Worm (Caenorhabditis elegans) whole organism, late embryonic: ENCODE results near the gene T24H7.9.

Source experiments
- C38D4.7 ChIP-seq: fragments of 200-800 bp; sonication (Bioruptor generic); optimal IDR thresholded peaks from 2 replicates; lab custom pipeline; 2018; ENCODE audit warnings: mild to moderate bottlenecking, missing genetic modification characterization, moderate library complexity, missing compliant biosample characterization
- F13H6.1 ChIP-seq: sonication (generic microtip); optimal IDR thresholded peaks from 2 replicates; lab custom pipeline; 2016; ENCODE audit warnings: missing genetic modification characterization, missing compliant biosample characterization
- K09A11.1 ChIP-seq: sonication (generic microtip); optimal IDR thresholded peaks from 2 replicates; lab custom pipeline; 2017; ENCODE audit warnings: antibody characterized with exemption, mild to moderate bottlenecking, missing genetic modification characterization, missing compliant biosample characterization; ENCODE audit not compliant: insufficient read depth
- Y22D7AL.16 ChIP-seq: sonication (generic microtip); optimal IDR thresholded peaks from 2 replicates; lab custom pipeline; 2016; ENCODE audit warnings: missing genetic modification characterization, missing compliant biosample characterization
- ahr-1 ChIP-seq: sonication (generic microtip); optimal IDR thresholded peaks from 2 replicates; lab custom pipeline; 2016; ENCODE audit warnings: missing genetic modification characterization, missing compliant biosample characterization
- ama-1 ChIP-seq: fragments of 150-350 bp; optimal IDR thresholded peaks from 2 replicates; lab custom pipeline; 2014
- ceh-14 ChIP-seq: sonication (generic microtip); optimal IDR thresholded peaks from 2 replicates; lab custom pipeline; 2016; ENCODE audit warnings: missing genotype, missing genetic modification characterization, missing compliant biosample characterization
- ceh-19 ChIP-seq: fragments of 200-800 bp; sonication (Bioruptor generic); optimal IDR thresholded peaks from 2 replicates; lab custom pipeline; 2018; ENCODE audit warnings: mild to moderate bottlenecking, missing genetic modification characterization, missing compliant biosample characterization
- ceh-2 ChIP-seq: sonication (generic microtip); optimal IDR thresholded peaks from 2 replicates; lab custom pipeline; 2016; ENCODE audit warnings: missing genotype, missing genetic modification characterization, missing compliant biosample characterization
- ceh-22 ChIP-seq: sonication (generic microtip); optimal IDR thresholded peaks from 2 replicates; lab custom pipeline; 2017; ENCODE audit warnings: missing biosample characterization, missing genetic modification characterization
- ceh-24 ChIP-seq: sonication (generic microtip); optimal IDR thresholded peaks from 2 replicates; lab custom pipeline; 2016; ENCODE audit warnings: mild to moderate bottlenecking, missing genetic modification characterization, missing compliant biosample characterization
- ceh-30 ChIP-seq: fragments of 150-350 bp; optimal IDR thresholded peaks from 2 replicates; lab custom pipeline; 2014; ENCODE audit warnings: missing biosample characterization, missing genetic modification characterization
- ceh-31 ChIP-seq: sonication (generic microtip); optimal IDR thresholded peaks from 2 replicates; lab custom pipeline; 2016; ENCODE audit warnings: missing genetic modification characterization, missing compliant biosample characterization
- ceh-34 ChIP-seq: sonication (generic microtip); optimal IDR thresholded peaks from 2 replicates; lab custom pipeline; 2016; ENCODE audit warnings: mild to moderate bottlenecking, missing genetic modification characterization, missing compliant biosample characterization
- ceh-45 ChIP-seq: fragments of 200-800 bp; sonication (Bioruptor generic); IDR thresholded peaks from 2 replicates; pipeline ENCODE4 v1.3.6; 2022; ENCODE audit warnings: missing genetic modification reagents, missing genetic modification characterization, missing compliant biosample characterization
- ceh-48 ChIP-seq: sonication (generic microtip); optimal IDR thresholded peaks from 2 replicates; lab custom pipeline; 2016; ENCODE audit warnings: missing genetic modification characterization, inconsistent platforms, missing compliant biosample characterization
- dve-1 ChIP-seq: sonication (generic microtip); optimal IDR thresholded peaks from 2 replicates; lab custom pipeline; 2017; ENCODE audit warnings: antibody characterized with exemption, mild to moderate bottlenecking, missing genetic modification characterization, missing compliant biosample characterization
- elt-4 ChIP-seq: sonication (generic microtip); optimal IDR thresholded peaks from 2 replicates; lab custom pipeline; 2016; ENCODE audit warnings: missing genetic modification characterization, missing compliant biosample characterization
- ets-4 ChIP-seq: sonication (generic microtip); optimal IDR thresholded peaks from 2 replicates; lab custom pipeline; 2016; ENCODE audit warnings: missing genetic modification characterization, missing compliant biosample characterization
- eyg-1 ChIP-seq: sonication (generic microtip); optimal IDR thresholded peaks from 2 replicates; lab custom pipeline; 2016; ENCODE audit warnings: missing genotype, missing genetic modification characterization, missing compliant biosample characterization
- fkh-10 ChIP-seq: fragments of 150-350 bp; optimal IDR thresholded peaks from 2 replicates; lab custom pipeline; 2014; ENCODE audit warnings: missing biosample characterization, missing genetic modification reagents, missing genetic modification characterization
- gmeb-2 ChIP-seq: sonication (generic microtip); optimal IDR thresholded peaks from 2 replicates; lab custom pipeline; 2016; ENCODE audit warnings: missing genetic modification characterization, inconsistent platforms, missing compliant biosample characterization
- hlh-13 ChIP-seq: fragments of 200-800 bp; sonication (Bioruptor generic); optimal IDR thresholded peaks from 2 replicates; lab custom pipeline; 2018; ENCODE audit warnings: mild to moderate bottlenecking, missing genetic modification characterization, missing compliant biosample characterization
- hlh-15 ChIP-seq: sonication (generic microtip); optimal IDR thresholded peaks from 2 replicates; lab custom pipeline; 2016; ENCODE audit warnings: missing genetic modification characterization, missing compliant biosample characterization
- hlh-30 ChIP-seq: sonication (generic microtip); optimal IDR thresholded peaks from 2 replicates; lab custom pipeline; 2017; ENCODE audit warnings: antibody characterized with exemption, missing genetic modification characterization, missing compliant biosample characterization; ENCODE audit not compliant: insufficient read depth
- hlh-6 ChIP-seq: sonication (generic microtip); optimal IDR thresholded peaks from 2 replicates; lab custom pipeline; 2016; ENCODE audit warnings: missing genotype, missing genetic modification characterization, missing compliant biosample characterization
- lim-6 ChIP-seq: sonication (generic microtip); optimal IDR thresholded peaks from 2 replicates; lab custom pipeline; 2016; ENCODE audit warnings: missing genetic modification characterization, missing compliant biosample characterization
- lin-11 ChIP-seq: fragments of 200-800 bp; sonication (Bioruptor generic); optimal IDR thresholded peaks from 2 replicates; lab custom pipeline; 2018; ENCODE audit warnings: mild to moderate bottlenecking, missing genetic modification characterization, missing compliant biosample characterization
- madf-2 ChIP-seq: sonication (generic microtip); optimal IDR thresholded peaks from 2 replicates; lab custom pipeline; 2017; ENCODE audit warnings: missing genetic modification characterization, missing compliant biosample characterization
- mec-3 ChIP-seq: sonication (generic microtip); optimal IDR thresholded peaks from 2 replicates; lab custom pipeline; 2016; ENCODE audit warnings: borderline replicate concordance, missing genetic modification characterization, missing compliant biosample characterization
- nhr-11 ChIP-seq: fragments of 150-350 bp; optimal IDR thresholded peaks from 2 replicates; lab custom pipeline; 2014; ENCODE audit warnings: missing biosample characterization, missing genetic modification characterization
- nhr-232 ChIP-seq: sonication (generic microtip); optimal IDR thresholded peaks from 2 replicates; lab custom pipeline; 2016; ENCODE audit warnings: missing genetic modification characterization, missing compliant biosample characterization
- odd-2 ChIP-seq: sonication (generic microtip); optimal IDR thresholded peaks from 2 replicates; lab custom pipeline; 2017; ENCODE audit warnings: antibody characterized with exemption, mild to moderate bottlenecking, missing genetic modification characterization, missing compliant biosample characterization
- pag-3 ChIP-seq: sonication (generic microtip); optimal IDR thresholded peaks from 2 replicates; lab custom pipeline; 2016; ENCODE audit warnings: missing compliant biosample characterization, missing genetic modification characterization, borderline replicate concordance
- pat-9 ChIP-seq: fragments of 200-800 bp; sonication (Bioruptor generic); optimal IDR thresholded peaks from 2 replicates; lab custom pipeline; 2018; ENCODE audit warnings: mild to moderate bottlenecking, missing genetic modification characterization, moderate library complexity, missing compliant biosample characterization
- pax-1 ChIP-seq: fragments of 150-350 bp; optimal IDR thresholded peaks from 2 replicates; lab custom pipeline; 2014; ENCODE audit warnings: missing biosample characterization, missing genetic modification characterization
- pha-4 ChIP-seq: fragments of 150-350 bp; optimal IDR thresholded peaks from 2 replicates; lab custom pipeline; 2018; ENCODE audit warnings: missing biosample characterization, missing genetic modification reagents, missing genetic modification characterization
- pqm-1 ChIP-seq: sonication (generic microtip); optimal IDR thresholded peaks from 2 replicates; lab custom pipeline; 2016; ENCODE audit warnings: missing genetic modification characterization, missing compliant biosample characterization
- rnt-1 ChIP-seq: sonication (generic microtip); optimal IDR thresholded peaks from 2 replicates; lab custom pipeline; 2016; ENCODE audit warnings: missing genetic modification characterization, missing compliant biosample characterization
- sdc-2 ChIP-seq: sonication (generic microtip); optimal IDR thresholded peaks from 2 replicates; lab custom pipeline; 2016; ENCODE audit warnings: missing genotype, missing genetic modification characterization, missing compliant biosample characterization
- sox-4 ChIP-seq: sonication (generic microtip); optimal IDR thresholded peaks from 2 replicates; lab custom pipeline; 2017; ENCODE audit warnings: mild to moderate bottlenecking, missing genetic modification characterization, inconsistent platforms, missing compliant biosample characterization
- syd-9 ChIP-seq: sonication (generic microtip); optimal IDR thresholded peaks from 2 replicates; lab custom pipeline; 2016; ENCODE audit warnings: mild to moderate bottlenecking, missing genetic modification characterization, moderate library complexity, missing compliant biosample characterization
- tbx-2 ChIP-seq: sonication (generic microtip); optimal IDR thresholded peaks from 2 replicates; lab custom pipeline; 2016; ENCODE audit warnings: missing genetic modification characterization, missing compliant biosample characterization
- tbx-7 ChIP-seq: sonication (generic microtip); optimal IDR thresholded peaks from 2 replicates; lab custom pipeline; 2016; ENCODE audit warnings: missing genotype, missing genetic modification characterization, missing compliant biosample characterization
- ttx-3 ChIP-seq: sonication (generic microtip); optimal IDR thresholded peaks from 2 replicates; lab custom pipeline; 2016; ENCODE audit warnings: missing genetic modification reagents, missing genetic modification characterization, missing compliant biosample characterization
- unc-55 ChIP-seq: sonication (generic microtip); optimal IDR thresholded peaks from 2 replicates; lab custom pipeline; 2017; ENCODE audit warnings: missing biosample characterization, missing genetic modification reagents, missing genetic modification characterization
- unc-86 ChIP-seq: sonication (generic microtip); optimal IDR thresholded peaks from 2 replicates; lab custom pipeline; 2016; ENCODE audit warnings: missing genetic modification characterization, missing compliant biosample characterization
- zip-5 ChIP-seq: sonication (generic microtip); optimal IDR thresholded peaks from 2 replicates; lab custom pipeline; 2016; ENCODE audit warnings: missing genetic modification characterization, missing compliant biosample characterization
- ztf-16 ChIP-seq: sonication (generic microtip); optimal IDR thresholded peaks from 2 replicates; lab custom pipeline; 2017; ENCODE audit warnings: missing genetic modification characterization, missing compliant biosample characterization

T24H7.9 gene

DNA sequence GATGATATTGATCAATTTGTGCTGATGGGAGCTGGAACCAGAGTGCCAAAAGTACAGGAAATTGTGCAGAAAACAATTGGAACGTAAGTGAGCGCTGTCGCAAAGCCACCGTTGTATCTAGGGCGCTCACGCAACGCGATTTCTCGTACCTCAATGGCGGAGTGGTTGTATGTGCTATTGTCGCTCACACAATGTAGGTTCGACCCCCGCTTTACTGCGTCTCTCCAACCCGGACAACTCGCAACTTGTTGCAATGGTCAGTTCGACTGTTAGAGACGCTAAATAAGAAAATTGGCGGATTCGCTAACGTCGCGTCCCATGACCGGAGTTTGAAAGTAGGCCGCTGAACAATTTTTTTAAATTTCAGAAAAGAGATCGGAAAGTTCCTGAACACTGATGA, 13.2 kb upstream of the T24H7.9 start (continued):
- peak; percentile 72 for TF ChIP-seq pat-9 (tag; lab: Kevin White, UChicago)
- peak; percentile 61 for TF ChIP-seq ceh-48
- peak; percentile 45 for TF ChIP-seq gmeb-2 (tag; lab: Kevin White, UChicago)
- TF ChIP-seq ceh-24 (tag; lab: Kevin White, UChicago), result peak; percentile 64
- peak; percentile 48 for TF ChIP-seq hlh-15
- TF ChIP-seq rnt-1 (tag; lab: Kevin White, UChicago), result peak; percentile 42
- no peak for TF ChIP-seq pag-3 (tag; lab: Kevin White, UChicago)
- peak; percentile 79 for TF ChIP-seq sox-4 (tag; lab: Kevin White, UChicago)
- peak; percentile 47 for TF ChIP-seq ets-4
- TF ChIP-seq sdc-2 (tag; lab: Kevin White, UChicago), result peak; percentile 61
- TF ChIP-seq odd-2 (tag; lab: Kevin White, UChicago), result no peak
- peak; percentile 42 for TF ChIP-seq ttx-3
- no peak for TF ChIP-seq ceh-30 (tag; lab: Kevin White, UChicago)
- TF ChIP-seq K09A11.1, result peak; percentile 25
- peak; percentile 81 for TF ChIP-seq ztf-16 (tag; lab: Kevin White, UChicago)
- peak; percentile 68 for TF ChIP-seq ahr-1 (tag; lab: Kevin White, UChicago)
- TF ChIP-seq mec-3 (tag; lab: Kevin White, UChicago), result no peak
- peak; percentile 84 for TF ChIP-seq hlh-6 (tag; lab: Kevin White, UChicago)
- peak; percentile 26 for TF ChIP-seq zip-5 (tag; lab: Kevin White, UChicago)
- no peak for TF ChIP-seq ama-1 (lab: Kevin White, UChicago)
- TF ChIP-seq tbx-2 (tag; lab: Kevin White, UChicago), result peak; percentile 81
- peak; percentile 79 for TF ChIP-seq ceh-2 (tag; lab: Kevin White, UChicago)
- peak; percentile 48 for TF ChIP-seq unc-86 (tag; lab: Kevin White, UChicago)
- TF ChIP-seq F13H6.1, result peak; percentile 40
- no peak for TF ChIP-seq fkh-10
- TF ChIP-seq Y22D7AL.16, result peak; percentile 78
- TF ChIP-seq ceh-22 (tag; lab: Kevin White, UChicago), result no peak
- peak; percentile 74 for TF ChIP-seq ceh-34 (tag; lab: Kevin White, UChicago)
- TF ChIP-seq eyg-1, result peak; percentile 24
- peak; percentile 76 for TF ChIP-seq dve-1 (tag; lab: Kevin White, UChicago)
- TF ChIP-seq elt-4 (tag; lab: Kevin White, UChicago), result no peak
- TF ChIP-seq pqm-1 (tag; lab: Kevin White, UChicago), result peak; percentile 20
- TF ChIP-seq hlh-30, result peak; percentile 74
- peak; percentile 73 for TF ChIP-seq lin-11 (tag; lab: Kevin White, UChicago)
- peak; percentile 73 for TF ChIP-seq C38D4.7
- peak; percentile 24 for TF ChIP-seq ceh-14 (tag; lab: Kevin White, UChicago)
- TF ChIP-seq madf-2 (tag; lab: Kevin White, UChicago), result peak; percentile 70
- peak; percentile 86 for TF ChIP-seq ceh-19 (GFP tag; lab: Kevin White, UChicago)
- TF ChIP-seq pha-4, result no peak
- TF ChIP-seq hlh-13 (GFP tag; lab: Kevin White, UChicago), result peak; percentile 74
- TF ChIP-seq lim-6 (tag; lab: Kevin White, UChicago), result peak; percentile 28
- TF ChIP-seq syd-9 (tag; lab: Kevin White, UChicago), result peak; percentile 72
- peak; percentile 75 for TF ChIP-seq nhr-232 (tag; lab: Kevin White, UChicago)
- TF ChIP-seq ceh-31 (tag; lab: Kevin White, UChicago), result peak; percentile 74
- TF ChIP-seq nhr-11 (tag; lab: Kevin White, UChicago), result no peak
- peak; percentile 60 for TF ChIP-seq ceh-45 (GFP tag; lab: Robert Waterston, UW)
- no peak for TF ChIP-seq unc-55
- no peak for TF ChIP-seq tbx-7
- TF ChIP-seq pax-1, result no peak
